Worm (Caenorhabditis elegans) whole organism, late embryonic: ENCODE data around the gene F35H8.1.

Source experiments
- F13H6.1 ChIP-seq: sonication (generic microtip); optimal IDR thresholded peaks from 2 replicates; lab custom pipeline; 2016; ENCODE audit warnings: missing genetic modification characterization, missing compliant biosample characterization
- ama-1 ChIP-seq: fragments of 150-350 bp; optimal IDR thresholded peaks from 2 replicates; lab custom pipeline; 2014
- ceh-14 ChIP-seq: sonication (generic microtip); optimal IDR thresholded peaks from 2 replicates; lab custom pipeline; 2016; ENCODE audit warnings: missing genotype, missing genetic modification characterization, missing compliant biosample characterization
- ceh-22 ChIP-seq: sonication (generic microtip); optimal IDR thresholded peaks from 2 replicates; lab custom pipeline; 2017; ENCODE audit warnings: missing biosample characterization, missing genetic modification characterization
- ceh-9 ChIP-seq: sonication (generic microtip); optimal IDR thresholded peaks from 2 replicates; lab custom pipeline; 2016; ENCODE audit warnings: mild to moderate bottlenecking, missing genetic modification characterization, inconsistent platforms, missing compliant biosample characterization
- dmd-4 ChIP-seq: sonication (generic microtip); optimal IDR thresholded peaks from 2 replicates; lab custom pipeline; 2016; ENCODE audit warnings: borderline replicate concordance, missing genetic modification characterization, missing compliant biosample characterization
- ets-4 ChIP-seq: sonication (generic microtip); optimal IDR thresholded peaks from 2 replicates; lab custom pipeline; 2016; ENCODE audit warnings: missing genetic modification characterization, missing compliant biosample characterization
- hlh-13 ChIP-seq: fragments of 200-800 bp; sonication (Bioruptor generic); optimal IDR thresholded peaks from 2 replicates; lab custom pipeline; 2018; ENCODE audit warnings: mild to moderate bottlenecking, missing genetic modification characterization, missing compliant biosample characterization
- lim-6 ChIP-seq: sonication (generic microtip); optimal IDR thresholded peaks from 2 replicates; lab custom pipeline; 2016; ENCODE audit warnings: missing genetic modification characterization, missing compliant biosample characterization
- nfya-1 ChIP-seq: sonication (generic microtip); optimal IDR thresholded peaks from 2 replicates; lab custom pipeline; 2017; ENCODE audit warnings: missing genetic modification characterization, mild to moderate bottlenecking, missing compliant biosample characterization, antibody characterized with exemption, moderate library complexity
- pha-4 ChIP-seq: fragments of 150-350 bp; optimal IDR thresholded peaks from 2 replicates; lab custom pipeline; 2018; ENCODE audit warnings: missing biosample characterization, missing genetic modification reagents, missing genetic modification characterization
- unc-3 ChIP-seq, 2 experiments: fragments of 200-800 bp in 1 of 2; sonication (Bioruptor generic) in 1 of 2; sonication (generic microtip) in 1 of 2; conservative IDR thresholded peaks in 1 of 2; optimal IDR thresholded peaks in 1 of 2; 2 replicates each; pipeline versions ENCODE4 v1.3.6 to Lab custom; 2016 to 2022; ENCODE audit warnings: missing compliant biosample characterization in 2 of 2, missing genetic modification characterization in 2 of 2, missing genetic modification reagents in 1 of 2
- ztf-16 ChIP-seq: sonication (generic microtip); optimal IDR thresholded peaks from 2 replicates; lab custom pipeline; 2017; ENCODE audit warnings: missing genetic modification characterization, missing compliant biosample characterization

DNA sequence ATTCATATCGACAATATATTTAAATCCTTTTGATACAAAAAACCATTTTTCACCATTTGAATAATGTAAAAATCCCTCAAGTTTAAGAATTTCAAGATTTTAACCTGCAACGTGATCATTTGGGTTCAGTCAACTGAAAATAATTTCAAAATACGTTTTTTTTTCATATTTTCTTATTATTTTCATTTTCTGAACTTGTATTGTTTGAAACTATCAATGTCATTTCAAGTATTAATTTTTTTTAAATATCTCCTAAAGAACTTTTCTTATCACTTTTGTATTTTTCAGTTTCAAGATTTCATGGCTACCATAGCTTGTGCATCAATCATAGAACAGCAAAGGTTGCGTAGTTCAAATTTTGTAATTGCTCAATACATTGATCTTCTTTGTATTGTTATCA, 21.1 kb downstream of the F35H8.1 start, which contains the start of gene sra-9:
- TF ChIP-seq F13H6.1 (tag; lab: Kevin White, UChicago), result no peak
- TF ChIP-seq ceh-14, result no peak
- no peak for TF ChIP-seq nfya-1 (tag; lab: Kevin White, UChicago)
- no peak for TF ChIP-seq lim-6 (tag; lab: Kevin White, UChicago)
- TF ChIP-seq ama-1 (lab: Kevin White, UChicago), result no peak
- TF ChIP-seq unc-3 (GFP tag; conservative IDR thresholded peaks at IDR 0.05; lab: Robert Waterston, UW), result no peak
- TF ChIP-seq unc-3 (tag; optimal IDR thresholded peaks at IDR 0.05; lab: Kevin White, UChicago), result no peak
- no peak for TF ChIP-seq dmd-4 (tag; lab: Kevin White, UChicago)
- TF ChIP-seq hlh-13 (GFP tag; lab: Kevin White, UChicago), result no peak
- no peak for TF ChIP-seq ceh-22
- no peak for TF ChIP-seq ets-4
- no peak for TF ChIP-seq ceh-9 (tag; lab: Kevin White, UChicago)
- TF ChIP-seq ztf-16 (tag; lab: Kevin White, UChicago), result no peak
- no peak for TF ChIP-seq pha-4 (tag; lab: Kevin White, UChicago)
